Worm (Caenorhabditis elegans) whole organism, late embryonic: ENCODE measurements around the gene zim-2.

Experiments
- C08G9.2 ChIP-seq: sonication (generic microtip); optimal IDR thresholded peaks from 2 replicates; lab custom pipeline; 2016; ENCODE audit warnings: mild to moderate bottlenecking, missing genetic modification characterization, moderate library complexity, missing compliant biosample characterization
- F13H6.1 ChIP-seq: sonication (generic microtip); optimal IDR thresholded peaks from 2 replicates; lab custom pipeline; 2016; ENCODE audit warnings: missing genetic modification characterization, missing compliant biosample characterization
- K09A11.1 ChIP-seq: sonication (generic microtip); optimal IDR thresholded peaks from 2 replicates; lab custom pipeline; 2017; ENCODE audit warnings: antibody characterized with exemption, mild to moderate bottlenecking, missing genetic modification characterization, missing compliant biosample characterization; ENCODE audit not compliant: insufficient read depth
- ahr-1 ChIP-seq: sonication (generic microtip); optimal IDR thresholded peaks from 2 replicates; lab custom pipeline; 2016; ENCODE audit warnings: missing genetic modification characterization, missing compliant biosample characterization
- ceh-14 ChIP-seq: sonication (generic microtip); optimal IDR thresholded peaks from 2 replicates; lab custom pipeline; 2016; ENCODE audit warnings: missing genotype, missing genetic modification characterization, missing compliant biosample characterization
- ceh-19 ChIP-seq: fragments of 200-800 bp; sonication (Bioruptor generic); optimal IDR thresholded peaks from 2 replicates; lab custom pipeline; 2018; ENCODE audit warnings: mild to moderate bottlenecking, missing genetic modification characterization, missing compliant biosample characterization
- ceh-2 ChIP-seq: sonication (generic microtip); optimal IDR thresholded peaks from 2 replicates; lab custom pipeline; 2016; ENCODE audit warnings: missing genotype, missing genetic modification characterization, missing compliant biosample characterization
- ceh-22 ChIP-seq: sonication (generic microtip); optimal IDR thresholded peaks from 2 replicates; lab custom pipeline; 2017; ENCODE audit warnings: missing biosample characterization, missing genetic modification characterization
- ceh-31 ChIP-seq: sonication (generic microtip); optimal IDR thresholded peaks from 2 replicates; lab custom pipeline; 2016; ENCODE audit warnings: missing genetic modification characterization, missing compliant biosample characterization
- ceh-6 ChIP-seq: fragments of 200-800 bp; sonication (Bioruptor generic); optimal IDR thresholded peaks from 2 replicates; lab custom pipeline; 2018; ENCODE audit warnings: mild to moderate bottlenecking, missing genetic modification characterization, missing compliant biosample characterization
- dmd-4 ChIP-seq: sonication (generic microtip); optimal IDR thresholded peaks from 2 replicates; lab custom pipeline; 2016; ENCODE audit warnings: borderline replicate concordance, missing genetic modification characterization, missing compliant biosample characterization
- dve-1 ChIP-seq: sonication (generic microtip); optimal IDR thresholded peaks from 2 replicates; lab custom pipeline; 2017; ENCODE audit warnings: antibody characterized with exemption, mild to moderate bottlenecking, missing genetic modification characterization, missing compliant biosample characterization
- fax-1 ChIP-seq: sonication (generic microtip); optimal IDR thresholded peaks from 2 replicates; lab custom pipeline; 2016; ENCODE audit warnings: missing genotype, missing genetic modification characterization, missing compliant biosample characterization
- fkh-10 ChIP-seq: fragments of 150-350 bp; optimal IDR thresholded peaks from 2 replicates; lab custom pipeline; 2014; ENCODE audit warnings: missing biosample characterization, missing genetic modification reagents, missing genetic modification characterization
- gmeb-2 ChIP-seq: sonication (generic microtip); optimal IDR thresholded peaks from 2 replicates; lab custom pipeline; 2016; ENCODE audit warnings: missing genetic modification characterization, inconsistent platforms, missing compliant biosample characterization
- hlh-13 ChIP-seq: fragments of 200-800 bp; sonication (Bioruptor generic); optimal IDR thresholded peaks from 2 replicates; lab custom pipeline; 2018; ENCODE audit warnings: mild to moderate bottlenecking, missing genetic modification characterization, missing compliant biosample characterization
- hlh-30 ChIP-seq: sonication (generic microtip); optimal IDR thresholded peaks from 2 replicates; lab custom pipeline; 2017; ENCODE audit warnings: antibody characterized with exemption, missing genetic modification characterization, missing compliant biosample characterization; ENCODE audit not compliant: insufficient read depth
- hlh-8 ChIP-seq: sonication (generic microtip); optimal IDR thresholded peaks from 2 replicates; lab custom pipeline; 2016; ENCODE audit warnings: missing genotype, missing genetic modification characterization, missing compliant biosample characterization
- lin-11 ChIP-seq: fragments of 200-800 bp; sonication (Bioruptor generic); optimal IDR thresholded peaks from 2 replicates; lab custom pipeline; 2018; ENCODE audit warnings: mild to moderate bottlenecking, missing genetic modification characterization, missing compliant biosample characterization
- nfya-1 ChIP-seq: sonication (generic microtip); optimal IDR thresholded peaks from 2 replicates; lab custom pipeline; 2017; ENCODE audit warnings: missing genetic modification characterization, mild to moderate bottlenecking, missing compliant biosample characterization, antibody characterized with exemption, moderate library complexity
- nhr-11 ChIP-seq: fragments of 150-350 bp; optimal IDR thresholded peaks from 2 replicates; lab custom pipeline; 2014; ENCODE audit warnings: missing biosample characterization, missing genetic modification characterization
- odd-2 ChIP-seq: sonication (generic microtip); optimal IDR thresholded peaks from 2 replicates; lab custom pipeline; 2017; ENCODE audit warnings: antibody characterized with exemption, mild to moderate bottlenecking, missing genetic modification characterization, missing compliant biosample characterization
- pag-3 ChIP-seq: sonication (generic microtip); optimal IDR thresholded peaks from 2 replicates; lab custom pipeline; 2016; ENCODE audit warnings: missing compliant biosample characterization, missing genetic modification characterization, borderline replicate concordance
- pat-9 ChIP-seq: fragments of 200-800 bp; sonication (Bioruptor generic); optimal IDR thresholded peaks from 2 replicates; lab custom pipeline; 2018; ENCODE audit warnings: mild to moderate bottlenecking, missing genetic modification characterization, moderate library complexity, missing compliant biosample characterization
- pax-1 ChIP-seq: fragments of 150-350 bp; optimal IDR thresholded peaks from 2 replicates; lab custom pipeline; 2014; ENCODE audit warnings: missing biosample characterization, missing genetic modification characterization
- pha-2 ChIP-seq: sonication (generic microtip); optimal IDR thresholded peaks from 2 replicates; lab custom pipeline; 2017; ENCODE audit warnings: mild to moderate bottlenecking, missing genetic modification characterization, missing compliant biosample characterization
- pha-4 ChIP-seq: fragments of 150-350 bp; optimal IDR thresholded peaks from 2 replicates; lab custom pipeline; 2018; ENCODE audit warnings: missing biosample characterization, missing genetic modification reagents, missing genetic modification characterization
- pros-1 ChIP-seq: fragments of 150-350 bp; optimal IDR thresholded peaks from 2 replicates; lab custom pipeline; 2014; ENCODE audit warnings: missing biosample characterization, missing genetic modification reagents, missing genetic modification characterization
- sox-4 ChIP-seq: sonication (generic microtip); optimal IDR thresholded peaks from 2 replicates; lab custom pipeline; 2017; ENCODE audit warnings: mild to moderate bottlenecking, missing genetic modification characterization, inconsistent platforms, missing compliant biosample characterization
- unc-55 ChIP-seq: sonication (generic microtip); optimal IDR thresholded peaks from 2 replicates; lab custom pipeline; 2017; ENCODE audit warnings: missing biosample characterization, missing genetic modification reagents, missing genetic modification characterization
- unc-86 ChIP-seq: sonication (generic microtip); optimal IDR thresholded peaks from 2 replicates; lab custom pipeline; 2016; ENCODE audit warnings: missing genetic modification characterization, missing compliant biosample characterization
- zip-5 ChIP-seq: sonication (generic microtip); optimal IDR thresholded peaks from 2 replicates; lab custom pipeline; 2016; ENCODE audit warnings: missing genetic modification characterization, missing compliant biosample characterization

zim-2 gene

ce11 chrIV:10538584-10538983 is 16.5 kb upstream of the zim-2 start, which contains the start of gene T07G12.4:
TSS of gene T07G12.4 (minus strand) at chrIV:10538684.
- TF ChIP-seq odd-2 (tag; lab: Kevin White, UChicago) (no peak), pax-1 (tag; lab: Kevin White, UChicago) (no peak)

- TF ChIP-seq pha-2 (tag; lab: Kevin White, UChicago), result no peak
- TF ChIP-seq lin-11 (tag; lab: Kevin White, UChicago), result no peak
- TF ChIP-seq ceh-31, result no peak
- TF ChIP-seq hlh-13 (GFP tag; lab: Kevin White, UChicago), result no peak
- TF ChIP-seq pat-9 (tag; lab: Kevin White, UChicago), result no peak
- TF ChIP-seq unc-55 (GFP tag; lab: Kevin White, UChicago), result no peak
- TF ChIP-seq nfya-1 (tag; lab: Kevin White, UChicago), result no peak
- TF ChIP-seq zip-5 (tag; lab: Kevin White, UChicago), result no peak
- TF ChIP-seq dmd-4 (tag; lab: Kevin White, UChicago), result no peak
- no peak for TF ChIP-seq ceh-14 (tag; lab: Kevin White, UChicago)
These were observed 12.8 kb upstream of the zim-2 start for ce11 chrIV:10542283-10542682.

ce11 chrIV:10543361-10543760 is 11.7 kb upstream of the zim-2 start:
- TF ChIP-seq fkh-10 (GFP tag; lab: Kevin White, UChicago) (no peak), pha-2 (tag; lab: Kevin White, UChicago) (no peak), hlh-30 (tag; lab: Kevin White, UChicago) (no peak), ceh-22 (no peak), F13H6.1 (tag; lab: Kevin White, UChicago) (no peak), ceh-2 (no peak)

ce11 chrIV:10545038-10545437 is 10.0 kb upstream of the zim-2 start, which contains the start of gene T07G12.5:
TSS of gene T07G12.5 (minus strand) at chrIV:10545138.
- no peak for TF ChIP-seq unc-86 (tag; lab: Kevin White, UChicago)
- no peak for TF ChIP-seq unc-55 (GFP tag; lab: Kevin White, UChicago)
- TF ChIP-seq pax-1 (tag; lab: Kevin White, UChicago), result no peak
- TF ChIP-seq C08G9.2, result no peak
- TF ChIP-seq ahr-1 (tag; lab: Kevin White, UChicago), result no peak
- TF ChIP-seq ceh-31, result no peak
- no peak for TF ChIP-seq ceh-2
- no peak for TF ChIP-seq nfya-1 (tag; lab: Kevin White, UChicago)
- TF ChIP-seq pros-1 (tag; lab: Kevin White, UChicago), result no peak

DNA sequence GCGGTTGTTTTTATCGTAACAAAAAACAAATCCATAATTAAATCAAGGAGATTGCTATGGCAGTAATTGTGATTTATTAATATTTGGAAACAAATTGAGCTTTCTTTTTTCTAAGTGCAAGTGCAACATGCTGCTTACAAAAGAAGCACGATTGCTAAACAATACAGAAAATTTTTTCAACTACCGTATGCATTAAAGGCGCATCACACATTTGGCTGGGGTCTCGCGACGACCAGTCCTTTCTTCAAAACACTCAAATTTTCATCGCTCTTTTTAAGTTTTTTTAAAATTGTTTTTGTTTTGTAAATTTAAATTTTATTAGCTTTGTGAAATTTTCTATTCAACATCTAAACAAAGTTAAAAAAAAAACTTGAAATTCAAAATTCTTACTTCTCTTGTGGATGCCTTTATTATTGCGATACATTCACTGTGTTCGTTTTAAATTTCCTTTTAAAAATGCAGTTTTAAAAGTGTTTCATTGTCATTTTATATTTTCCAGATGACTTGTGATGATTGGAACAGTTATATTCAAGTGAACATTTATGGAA is 8.4 kb upstream of the zim-2 start, which contains the start of gene zim-1:
TSS of gene zim-1 (plus strand) at position 498 of the 548 bp plus-strand sequence.
- TF ChIP-seq fax-1 (tag; lab: Kevin White, UChicago) (no peak), nhr-11 (no peak), pag-3 (tag; lab: Kevin White, UChicago) (no peak), sox-4 (no peak)

ce11 chrIV:10558415-10558814 is 3.4 kb downstream of the zim-2 start, which contains the start of gene zim-3:
TSS of gene zim-3 (plus strand) at chrIV:10558715.
- TF ChIP-seq pha-2 (tag; lab: Kevin White, UChicago) (no peak), hlh-8 (tag; lab: Kevin White, UChicago) (no peak), hlh-30 (tag; lab: Kevin White, UChicago) (no peak), ceh-19 (GFP tag; lab: Kevin White, UChicago) (no peak), K09A11.1 (tag; lab: Kevin White, UChicago) (no peak), ceh-6 (GFP tag; lab: Kevin White, UChicago) (no peak), pha-4 (no peak), gmeb-2 (no peak), pat-9 (tag; lab: Kevin White, UChicago) (no peak), dve-1 (no peak)
